Fruit fly (Drosophila melanogaster): Measurements from ENCODE around the gene ND-13B.

DNA sequence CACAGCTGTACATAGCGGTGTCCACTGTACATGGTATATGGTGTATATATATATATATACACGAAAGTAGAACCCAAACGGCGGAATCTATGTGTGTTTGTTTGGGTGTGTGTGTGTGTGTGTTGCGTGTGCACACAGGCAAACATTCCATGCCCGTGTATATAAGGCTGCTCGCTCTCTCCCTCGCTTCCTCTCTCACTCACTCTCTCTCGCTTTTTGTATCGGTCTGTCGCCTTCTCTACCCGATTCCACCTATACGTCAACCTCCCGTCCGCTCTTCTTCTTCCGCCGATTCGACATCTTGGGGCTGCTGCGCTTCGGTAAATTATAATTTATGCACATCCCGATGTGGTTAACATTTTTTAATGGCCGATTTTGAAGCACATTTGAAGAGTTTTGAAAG, 19.8 kb downstream of the ND-13B start:
- TF ChIP-seq psq (optimal IDR thresholded peaks at IDR 0.05) (no peak), insv (optimal IDR thresholded peaks at IDR 0.05) (no peak), ttk (optimal IDR thresholded peaks at IDR 0.05) (no peak), h (optimal IDR thresholded peaks at IDR 0.05) (no peak), Sin3A (optimal IDR thresholded peaks at IDR 0.05) (no peak)
